Worm (Caenorhabditis elegans): Measurements from ENCODE around the gene clec-226.

DNA sequence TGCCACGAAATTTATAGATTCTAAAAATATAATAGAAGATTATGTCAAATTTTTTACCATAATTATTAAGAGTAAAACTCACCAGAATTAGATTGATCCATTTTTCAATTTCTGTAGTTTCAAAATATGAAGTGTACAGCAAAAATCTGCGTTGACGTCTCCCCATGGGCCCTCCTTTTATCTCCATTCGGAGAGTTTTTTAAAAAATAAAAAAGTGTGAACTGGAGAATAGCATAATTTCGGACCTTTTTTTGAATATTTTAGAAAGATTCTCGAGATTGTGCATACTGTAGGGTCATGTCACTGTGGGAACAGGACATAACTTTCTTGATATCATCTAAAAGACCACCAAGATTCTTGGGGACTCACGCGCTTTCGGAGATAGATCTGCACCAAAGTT lies 4.7 kb upstream of the clec-226 start, which contains the start of gene dpr-1:
- TF ChIP-seq hmg-20 (GFP tag; IDR thresholded peaks at IDR 0.05) (no peak), ama-1 (optimal IDR thresholded peaks at IDR 0.05) (no peak), ama-1 (GFP tag; optimal IDR thresholded peaks at IDR 0.05) (no peak), B0035.1 (tag; optimal IDR thresholded peaks at IDR 0.05) (no peak), lin-40 (tag; optimal IDR thresholded peaks at IDR 0.05) (no peak), F37B4.10 (GFP tag; IDR thresholded peaks at IDR 0.05) (no peak), tbp1 (GFP tag; optimal IDR thresholded peaks at IDR 0.05) (no peak), nhr-179 (tag; optimal IDR thresholded peaks at IDR 0.05) (no peak), C17E4.6 (GFP tag; IDR thresholded peaks at IDR 0.05) (no peak), attf-6 (GFP tag; IDR thresholded peaks at IDR 0.05) (no peak)

Measured in whole organism, young adult.